Worm (Caenorhabditis elegans) whole organism, L3 larva: ENCODE results near the gene Y50E8A.12.
"Not testable (repeated sequence)": the region's sequence is repeated elsewhere in the genome, so short reads cannot be mapped to it uniquely, and the experiment has no call there.

Experiments
- R02D3.7 ChIP-seq: fragments of 150-350 bp; optimal IDR thresholded peaks from 2 replicates; lab custom pipeline; 2014; ENCODE audit warnings: missing biosample characterization, missing genetic modification characterization
- aly-2 ChIP-seq: fragments of 150-350 bp; optimal IDR thresholded peaks from 2 replicates; lab custom pipeline; 2014; ENCODE audit warnings: missing biosample characterization, missing genetic modification characterization
- ama-1 ChIP-seq: fragments of 150-350 bp; optimal IDR thresholded peaks from 2 replicates; lab custom pipeline; 2018
- ceh-16 ChIP-seq: sonication (generic microtip); optimal IDR thresholded peaks from 2 replicates; lab custom pipeline; 2017; ENCODE audit warnings: missing biosample characterization, missing genetic modification characterization
- ceh-82 ChIP-seq: fragments of 150-350 bp; optimal IDR thresholded peaks from 2 replicates; lab custom pipeline; 2014; ENCODE audit warnings: missing biosample characterization, missing genetic modification characterization
- ceh-9 ChIP-seq: sonication (generic microtip); optimal IDR thresholded peaks from 2 replicates; lab custom pipeline; 2018; ENCODE audit warnings: missing biosample characterization, missing genetic modification characterization
- elt-1 ChIP-seq: fragments of 150-350 bp; optimal IDR thresholded peaks from 2 replicates; lab custom pipeline; 2014; ENCODE audit warnings: missing biosample characterization, missing genetic modification characterization
- elt-2 ChIP-seq: sonication (generic microtip); optimal IDR thresholded peaks from 2 replicates; lab custom pipeline; 2016; ENCODE audit warnings: missing genetic modification reagents, mild to moderate bottlenecking, missing genetic modification characterization, missing compliant biosample characterization
- elt-3 ChIP-seq, 3 experiments: fragments of 150-350 bp in 1 of 3; sonication (generic microtip) in 2 of 3; optimal IDR thresholded peaks; 2 replicates in 2 of 3; 4 replicates in 1 of 3; lab custom pipeline; 2014 to 2017; ENCODE audit warnings: missing biosample characterization in 3 of 3, missing genetic modification characterization in 3 of 3
- fkh-10 ChIP-seq: sonication (generic microtip); optimal IDR thresholded peaks from 2 replicates; lab custom pipeline; 2017; ENCODE audit warnings: missing biosample characterization, missing genetic modification reagents, missing genetic modification characterization
- fkh-2 ChIP-seq: fragments of 150-350 bp; optimal IDR thresholded peaks from 2 replicates; lab custom pipeline; 2014; ENCODE audit warnings: missing biosample characterization, missing genetic modification reagents, missing genetic modification characterization
- fos-1 ChIP-seq: fragments of 150-350 bp; optimal IDR thresholded peaks from 2 replicates; lab custom pipeline; 2014; ENCODE audit warnings: missing biosample characterization, missing genetic modification characterization
- hmg-11 ChIP-seq: sonication (generic microtip); optimal IDR thresholded peaks from 2 replicates; lab custom pipeline; 2016; ENCODE audit warnings: missing genetic modification characterization, missing compliant biosample characterization
- jun-1 ChIP-seq: fragments of 150-350 bp; optimal IDR thresholded peaks from 2 replicates; lab custom pipeline; 2014; ENCODE audit warnings: missing biosample characterization, missing genetic modification reagents, missing genetic modification characterization
- lin-15B ChIP-seq: fragments of 150-350 bp; optimal IDR thresholded peaks from 2 replicates; lab custom pipeline; 2014; ENCODE audit warnings: missing biosample characterization, missing genetic modification characterization
- lin-39 ChIP-seq: fragments of 150-350 bp; optimal IDR thresholded peaks from 2 replicates; lab custom pipeline; 2018; ENCODE audit warnings: missing biosample characterization, missing genetic modification reagents, missing genetic modification characterization
- lsy-12 ChIP-seq: sonication (generic microtip); optimal IDR thresholded peaks from 2 replicates; lab custom pipeline; 2016; ENCODE audit warnings: mild to moderate bottlenecking, missing genetic modification characterization, missing compliant biosample characterization
- mdl-1 ChIP-seq: fragments of 150-350 bp; optimal IDR thresholded peaks from 2 replicates; lab custom pipeline; 2014; ENCODE audit warnings: missing biosample characterization, missing genetic modification characterization
- mml-1 ChIP-seq: fragments of 150-350 bp; sonication (generic microtip); optimal IDR thresholded peaks from 3 replicates; lab custom pipeline; 2014; ENCODE audit warnings: missing biosample characterization, missing genetic modification characterization
- nfya-1 ChIP-seq: sonication (generic microtip); optimal IDR thresholded peaks from 2 replicates; lab custom pipeline; 2017; ENCODE audit warnings: missing genetic modification characterization, mild to moderate bottlenecking, missing compliant biosample characterization, antibody characterized with exemption, moderate library complexity; ENCODE audit not compliant: insufficient read depth
- nhr-11 ChIP-seq: fragments of 150-350 bp; optimal IDR thresholded peaks from 2 replicates; lab custom pipeline; 2014; ENCODE audit warnings: missing biosample characterization, missing genetic modification characterization
- nhr-12 ChIP-seq: fragments of 150-350 bp; optimal IDR thresholded peaks from 2 replicates; lab custom pipeline; 2014; ENCODE audit warnings: missing biosample characterization, missing genetic modification characterization
- nhr-23 ChIP-seq: fragments of 150-350 bp; optimal IDR thresholded peaks from 2 replicates; lab custom pipeline; 2014; ENCODE audit warnings: missing biosample characterization, missing genetic modification reagents, missing genetic modification characterization
- nhr-25 ChIP-seq: sonication (generic microtip); optimal IDR thresholded peaks from 2 replicates; lab custom pipeline; 2017; ENCODE audit warnings: missing biosample characterization, missing genetic modification characterization
- nhr-28 ChIP-seq: fragments of 150-350 bp; optimal IDR thresholded peaks from 2 replicates; lab custom pipeline; 2014; ENCODE audit warnings: missing biosample characterization, missing genetic modification characterization
- nhr-43 ChIP-seq: sonication (generic microtip); optimal IDR thresholded peaks from 2 replicates; lab custom pipeline; 2016; ENCODE audit warnings: mild to moderate bottlenecking, missing genetic modification characterization, missing compliant biosample characterization; ENCODE audit not compliant: poor library complexity, severe bottlenecking
- nhr-67 ChIP-seq: fragments of 150-350 bp; optimal IDR thresholded peaks from 2 replicates; lab custom pipeline; 2014; ENCODE audit warnings: missing biosample characterization, missing genetic modification characterization
- nhr-76 ChIP-seq: fragments of 150-350 bp; sonication (generic microtip); optimal IDR thresholded peaks from 5 replicates; lab custom pipeline; 2014; ENCODE audit warnings: missing biosample characterization, missing genetic modification characterization
- nhr-77 ChIP-seq: fragments of 150-350 bp; optimal IDR thresholded peaks from 2 replicates; lab custom pipeline; 2014; ENCODE audit warnings: missing biosample characterization, missing genetic modification characterization
- pha-4 ChIP-seq: fragments of 150-350 bp; optimal IDR thresholded peaks from 2 replicates; lab custom pipeline; 2014; ENCODE audit warnings: missing biosample characterization, missing genetic modification reagents, missing genetic modification characterization
- pqm-1 ChIP-seq: fragments of 150-350 bp; optimal IDR thresholded peaks from 2 replicates; lab custom pipeline; 2017; ENCODE audit warnings: missing biosample characterization, missing genetic modification characterization, inconsistent platforms
- skn-1 ChIP-seq: fragments of 150-350 bp; optimal IDR thresholded peaks from 2 replicates; lab custom pipeline; 2014; ENCODE audit warnings: missing biosample characterization, missing genetic modification characterization
- snpc-4 ChIP-seq: fragments of 150-350 bp; optimal IDR thresholded peaks from 2 replicates; lab custom pipeline; 2014; ENCODE audit warnings: missing biosample characterization, missing genetic modification characterization
- tbx-2 ChIP-seq: sonication (generic microtip); optimal IDR thresholded peaks from 2 replicates; lab custom pipeline; 2016; ENCODE audit warnings: mild to moderate bottlenecking, missing genetic modification characterization, missing compliant biosample characterization
- unc-39 ChIP-seq: sonication (generic microtip); optimal IDR thresholded peaks from 4 replicates; lab custom pipeline; 2017; ENCODE audit warnings: missing biosample characterization, missing genetic modification characterization
- unc-62 ChIP-seq: fragments of 150-350 bp; sonication (generic microtip); optimal IDR thresholded peaks from 4 replicates; lab custom pipeline; 2014; ENCODE audit warnings: missing biosample characterization, missing genetic modification reagents, missing genetic modification characterization
- zag-1 ChIP-seq: fragments of 150-350 bp; optimal IDR thresholded peaks from 2 replicates; lab custom pipeline; 2014; ENCODE audit warnings: missing biosample characterization, missing genetic modification characterization
- ztf-11 ChIP-seq: fragments of 150-350 bp; optimal IDR thresholded peaks from 2 replicates; lab custom pipeline; 2014; ENCODE audit warnings: missing biosample characterization, missing genetic modification characterization
- ztf-4 ChIP-seq: fragments of 150-350 bp; optimal IDR thresholded peaks from 2 replicates; lab custom pipeline; 2014; ENCODE audit warnings: missing biosample characterization, missing genetic modification characterization

The Y50E8A.12 gene

DNA sequence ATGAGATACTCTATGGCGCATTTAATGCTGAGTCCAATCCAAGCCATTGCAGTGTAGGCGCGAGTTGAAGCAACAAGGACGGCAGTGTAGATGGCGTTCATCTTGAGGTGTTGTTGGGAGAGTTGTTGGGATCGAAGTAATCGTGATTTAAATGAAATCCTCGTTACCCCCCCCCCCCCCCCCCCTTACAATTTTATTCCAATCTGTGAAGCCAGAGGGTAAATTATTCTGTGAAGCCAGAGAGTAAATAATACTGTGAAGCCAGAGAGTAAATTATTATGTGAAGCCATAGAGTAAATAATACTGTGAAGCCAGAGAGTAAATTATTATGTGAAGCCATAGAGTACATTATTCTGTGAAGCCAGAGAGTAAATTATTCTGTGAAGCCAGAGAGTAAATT lies 33.7 kb downstream of the Y50E8A.12 start, which contains the start of gene nspa-10:
Gene nspa-10, minus strand, starts transcription at position 101 of the 400 bp plus-strand sequence.
- TF ChIP-seq ztf-11; nhr-28; nhr-12 (tag; lab: Kevin White, UChicago): not testable (repeated sequence)

DNA sequence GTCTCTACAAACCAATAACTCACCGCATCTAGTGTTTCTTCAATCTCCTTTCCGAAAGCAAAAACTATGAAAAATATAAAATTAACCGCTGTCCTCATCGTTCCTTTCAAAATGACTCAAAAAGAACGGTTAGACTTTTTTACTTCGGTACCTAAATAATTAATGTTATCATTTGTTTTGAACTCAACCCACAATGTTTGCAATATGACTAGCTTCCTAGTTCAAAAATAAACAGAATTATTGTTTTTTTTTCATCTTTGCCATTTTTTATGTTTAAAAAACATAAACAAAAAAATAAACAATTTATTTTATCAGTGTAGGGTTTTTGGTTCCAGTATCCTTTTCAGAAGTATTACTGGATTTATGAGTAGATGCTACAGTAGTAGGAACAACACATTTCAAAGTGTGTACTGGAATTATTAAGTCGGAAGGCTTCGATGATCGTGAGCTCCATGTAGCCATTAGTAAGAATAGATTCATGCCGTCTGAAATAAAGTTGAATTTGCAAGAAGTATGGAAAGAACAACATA lies 35.3 kb downstream of the Y50E8A.12 start, which contains the start of the genes lipl-8 and Y50E8A.22:
Gene lipl-8, minus strand, starts transcription at position 101 of the 530 bp plus-strand sequence.
Gene Y50E8A.22, minus strand, starts transcription at position 480 of the 530 bp plus-strand sequence.
- TF ChIP-seq aly-2 (tag; lab: Kevin White, UChicago) (no peak), nhr-67 (no peak)

DNA sequence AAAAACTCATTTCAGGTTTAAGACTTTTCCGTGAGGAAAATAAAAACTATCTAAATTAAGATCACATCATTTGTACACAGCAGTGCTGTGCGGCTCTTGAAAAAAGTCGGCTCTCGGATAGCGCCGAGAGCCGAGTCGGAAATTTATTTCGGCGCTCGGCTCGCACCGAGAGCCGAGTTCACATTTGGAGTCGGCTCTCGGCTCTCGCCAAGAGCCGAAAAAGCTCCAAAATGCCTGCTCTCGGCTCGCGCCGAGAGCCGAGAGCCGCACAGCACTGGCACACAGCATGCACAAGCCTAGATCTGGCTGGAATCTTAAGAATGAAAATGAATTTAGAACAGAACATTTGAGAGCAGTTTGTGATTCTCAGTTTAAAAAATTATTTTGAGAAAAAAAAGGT lies 37.0 kb downstream of the Y50E8A.12 start:
- TF ChIP-seq elt-2 (tag; lab: Kevin White, UChicago) (no peak), skn-1 (no peak)

- TF ChIP-seq pha-4 (tag; lab: Kevin White, UChicago) (no peak), nhr-28 (no peak), snpc-4 (tag; lab: Kevin White, UChicago) (no peak), mml-1 (tag; lab: Kevin White, UChicago) (no peak), elt-2 (tag; lab: Kevin White, UChicago) (no peak), nhr-25 (tag; lab: Kevin White, UChicago) (no peak), fkh-2 (tag; lab: Kevin White, UChicago) (no peak), lin-39 (tag; lab: Kevin White, UChicago) (no peak), nhr-77 (no peak), ztf-4 (no peak), zag-1 (tag; lab: Kevin White, UChicago) (no peak), ceh-82 (tag; lab: Kevin White, UChicago) (no peak), nhr-11 (tag; lab: Kevin White, UChicago) (no peak), aly-2 (tag; lab: Kevin White, UChicago) (no peak), ceh-9 (tag; lab: Kevin White, UChicago) (no peak), R02D3.7 (tag; lab: Kevin White, UChicago) (no peak)
These were observed 39.2 kb downstream of the Y50E8A.12 start for ce11 chrV:14744824-14745223.

- TF ChIP-seq nhr-11 (tag; lab: Kevin White, UChicago) (no peak), lsy-12 (tag; lab: Kevin White, UChicago) (no peak), nhr-12 (tag; lab: Kevin White, UChicago) (no peak), unc-62 (no peak), fos-1 (tag; lab: Kevin White, UChicago) (no peak), nhr-23 (tag; lab: Kevin White, UChicago) (no peak), tbx-2 (tag; lab: Kevin White, UChicago) (no peak), nhr-43 (tag; lab: Kevin White, UChicago) (no peak), pqm-1 (tag; lab: Kevin White, UChicago) (no peak), nhr-25 (tag; lab: Kevin White, UChicago) (no peak), R02D3.7 (tag; lab: Kevin White, UChicago) (no peak), jun-1 (tag; lab: Kevin White, UChicago) (no peak), fkh-2 (tag; lab: Kevin White, UChicago) (no peak), nhr-76 (no peak), unc-39 (tag; lab: Kevin White, UChicago) (no peak), lin-15B (no peak), ceh-82 (tag; lab: Kevin White, UChicago) (no peak), ceh-16 (no peak)
These were observed 42.8 kb downstream of the Y50E8A.12 start, which contains the start of gene Y50E8A.6 for ce11 chrV:14741233-14741632. Gene Y50E8A.6, minus strand, starts transcription at chrV:14741333.

- TF ChIP-seq elt-2 (tag; lab: Kevin White, UChicago) (no peak), hmg-11 (tag; lab: Kevin White, UChicago) (no peak), nhr-23 (tag; lab: Kevin White, UChicago) (no peak), elt-1 (no peak), nfya-1 (tag; lab: Kevin White, UChicago) (no peak), nhr-12 (tag; lab: Kevin White, UChicago) (no peak), nhr-76 (no peak), fkh-10 (GFP tag; lab: Kevin White, UChicago) (no peak), ztf-11 (no peak), lsy-12 (tag; lab: Kevin White, UChicago) (no peak), skn-1 (no peak), zag-1 (tag; lab: Kevin White, UChicago) (no peak), ceh-82 (tag; lab: Kevin White, UChicago) (no peak), ama-1 (lab: Kevin White, UChicago) (no peak), mdl-1 (tag; lab: Kevin White, UChicago) (no peak), elt-3 (tag; optimal IDR thresholded peaks at IDR 0.05; lab: Kevin White, UChicago) (no peak), pha-4 (tag; lab: Kevin White, UChicago) (no peak)
These were observed 47.2 kb downstream of the Y50E8A.12 start, which contains the start of gene Y50E8A.5 for ce11 chrV:14736851-14737250. Gene Y50E8A.5, minus strand, starts transcription at chrV:14736951.
